Fruit fly (Drosophila melanogaster) whole organism, wandering third instar larva: Measurements from ENCODE around the gene CG32756.
"Not testable (repeated sequence)": the region's sequence is repeated elsewhere in the genome, so short reads cannot be mapped to it uniquely, and the experiment has no call there.

Source experiments
- Abd-B ChIP-seq: fragments of >200 bp; optimal IDR thresholded peaks from 2 replicates; lab custom pipeline; 2017; ENCODE audit warnings: missing biosample characterization, missing genetic modification characterization
- CG32264 ChIP-seq: fragments of 200-800 bp; sonication (Bioruptor generic); optimal IDR thresholded peaks from 2 replicates; lab custom pipeline; 2016; ENCODE audit warnings: missing biosample characterization, missing genetic modification characterization
- CG9705 ChIP-seq: fragments of 200-800 bp; sonication (Bioruptor generic); optimal IDR thresholded peaks from 2 replicates; lab custom pipeline; 2018; ENCODE audit warnings: missing biosample characterization, mild to moderate bottlenecking, missing genetic modification characterization
- CrebA ChIP-seq: fragments of 200-800 bp; sonication (Bioruptor generic); optimal IDR thresholded peaks from 2 replicates; lab custom pipeline; 2016; ENCODE audit warnings: missing biosample characterization, mild to moderate bottlenecking, missing genetic modification characterization, borderline replicate concordance
- Dfd ChIP-seq: fragments of >200 bp; optimal IDR thresholded peaks from 2 replicates; lab custom pipeline; 2017; ENCODE audit warnings: missing biosample characterization, missing genetic modification characterization
- Dif ChIP-seq: fragments of 200-275, 200-300 bp; sonication (Bioruptor generic); optimal IDR thresholded peaks from 2 replicates; lab custom pipeline; 2018; ENCODE audit warnings: missing biosample characterization, missing genetic modification characterization; ENCODE audit not compliant: partially characterized antibody
- GATAd ChIP-seq: sonication (Bioruptor generic); optimal IDR thresholded peaks from 2 replicates; lab custom pipeline; 2016; ENCODE audit warnings: missing biosample characterization, missing genetic modification characterization
- HLH106 ChIP-seq: fragments of 200-800 bp; optimal IDR thresholded peaks from 3 replicates; lab custom pipeline; 2019; ENCODE audit warnings: missing biosample characterization, mild to moderate bottlenecking, missing genetic modification characterization, moderate library complexity
- Hnf4 ChIP-seq: fragments of 200-800 bp; sonication (Bioruptor generic); optimal IDR thresholded peaks from 2 replicates; lab custom pipeline; 2016; ENCODE audit warnings: missing biosample characterization, mild to moderate bottlenecking, missing genetic modification characterization
- Hr78 ChIP-seq: fragments of >200 bp; optimal IDR thresholded peaks from 2 replicates; lab custom pipeline; 2017; ENCODE audit warnings: missing biosample characterization, missing genetic modification characterization
- Hr83 ChIP-seq: fragments of 200-300 bp; sonication (Bioruptor generic); optimal IDR thresholded peaks from 2 replicates; lab custom pipeline; 2016; ENCODE audit warnings: missing biosample characterization, mild to moderate bottlenecking, missing genetic modification characterization, moderate library complexity; ENCODE audit not compliant: poor library complexity, severe bottlenecking
- Jra ChIP-seq: sonication (Bioruptor generic); optimal IDR thresholded peaks from 2 replicates; lab custom pipeline; 2016; ENCODE audit warnings: missing biosample characterization, missing genetic modification characterization
- Mio ChIP-seq: sonication (Bioruptor generic); optimal IDR thresholded peaks from 2 replicates; lab custom pipeline; 2016; ENCODE audit warnings: missing biosample characterization, missing genetic modification characterization
- Myc ChIP-seq: fragments of >200 bp; optimal IDR thresholded peaks from 2 replicates; lab custom pipeline; 2017
- N ChIP-seq: fragments of >200 bp; optimal IDR thresholded peaks from 2 replicates; lab custom pipeline; 2018; ENCODE audit warnings: missing biosample characterization, missing external identifiers, missing genetic modification characterization
- OdsH ChIP-seq: fragments of 200-800 bp; sonication (Bioruptor generic); optimal IDR thresholded peaks from 2 replicates; lab custom pipeline; 2016; ENCODE audit warnings: missing biosample characterization, mild to moderate bottlenecking, missing genetic modification characterization
- Rel ChIP-seq, 2 experiments: fragments of 200-800 bp; sonication (Bioruptor generic) in 1 of 2; optimal IDR thresholded peaks; 2 replicates in 1 of 2; 3 replicates in 1 of 2; lab custom pipeline; 2016 to 2019; ENCODE audit warnings: mild to moderate bottlenecking in 2 of 2, missing biosample characterization in 2 of 2, missing genetic modification characterization in 2 of 2, moderate library complexity in 1 of 2
- Sp1 ChIP-seq: fragments of 200-800 bp; sonication (Bioruptor generic); optimal IDR thresholded peaks from 3 replicates; lab custom pipeline; 2019; ENCODE audit warnings: missing biosample characterization, mild to moderate bottlenecking, missing genetic modification characterization, moderate library complexity
- Vsx2 ChIP-seq: fragments of 200-300, 225-300 bp; sonication (Bioruptor generic); optimal IDR thresholded peaks from 2 replicates; lab custom pipeline; 2018; ENCODE audit warnings: missing biosample characterization, missing genetic modification characterization; ENCODE audit not compliant: partially characterized antibody
- br ChIP-seq: fragments of 200-800 bp; sonication (Bioruptor generic); optimal IDR thresholded peaks from 2 replicates; lab custom pipeline; 2016; ENCODE audit warnings: missing biosample characterization, missing genetic modification characterization
- brk ChIP-seq: fragments of 200-800 bp; sonication (Bioruptor generic); optimal IDR thresholded peaks from 2 replicates; lab custom pipeline; 2016; ENCODE audit warnings: missing biosample characterization, mild to moderate bottlenecking, missing genetic modification characterization
- dl ChIP-seq, 2 experiments: fragments of 175-275, 200-275 bp in 1 of 2; fragments of 200-275 bp in 1 of 2; sonication (Bioruptor generic); optimal IDR thresholded peaks; lab custom pipeline; 2018; ENCODE audit warnings: mild to moderate bottlenecking in 2 of 2, missing biosample characterization in 2 of 2, missing genetic modification characterization in 2 of 2, moderate library complexity in 2 of 2; ENCODE audit not compliant: partially characterized antibody in 2 of 2, insufficient read depth in 1 of 2
- dmrt93B ChIP-seq: fragments of 200-800 bp; sonication (Bioruptor generic); optimal IDR thresholded peaks from 2 replicates; lab custom pipeline; 2018; ENCODE audit warnings: missing biosample characterization, mild to moderate bottlenecking, missing genetic modification characterization
- dsf ChIP-seq: sonication (Bioruptor generic); optimal IDR thresholded peaks from 2 replicates; lab custom pipeline; 2016; ENCODE audit warnings: missing biosample characterization, missing genetic modification characterization, borderline replicate concordance
- ey ChIP-seq: fragments of 200-800 bp; sonication (Bioruptor generic); optimal IDR thresholded peaks from 2 replicates; lab custom pipeline; 2016; ENCODE audit warnings: missing biosample characterization, missing genetic modification characterization
- foxo ChIP-seq, 2 experiments: fragments of 200-800 bp; sonication (Bioruptor generic); optimal IDR thresholded peaks; 2 replicates in 1 of 2; 3 replicates in 1 of 2; lab custom pipeline; 2016 to 2017; ENCODE audit warnings: missing biosample characterization in 2 of 2, missing genetic modification characterization in 2 of 2
- fru ChIP-seq: fragments of 200-800 bp; sonication (Bioruptor generic); optimal IDR thresholded peaks from 3 replicates; lab custom pipeline; 2016; ENCODE audit warnings: missing biosample characterization, mild to moderate bottlenecking, missing genetic modification characterization
- h ChIP-seq: fragments of 200-800 bp; sonication (Bioruptor generic); optimal IDR thresholded peaks from 3 replicates; lab custom pipeline; 2016; ENCODE audit warnings: missing biosample characterization, mild to moderate bottlenecking, missing genetic modification characterization
- jim ChIP-seq: fragments of 175-275, 200-325 bp; sonication (Bioruptor generic); optimal IDR thresholded peaks from 2 replicates; lab custom pipeline; 2016; ENCODE audit warnings: missing biosample characterization, mild to moderate bottlenecking, missing genetic modification characterization
- lola ChIP-seq: fragments of >200 bp; optimal IDR thresholded peaks from 2 replicates; lab custom pipeline; 2017; ENCODE audit warnings: missing biosample characterization, missing genetic modification characterization
- pan ChIP-seq: fragments of >200 bp; optimal IDR thresholded peaks from 2 replicates; lab custom pipeline; 2017
- psq ChIP-seq: fragments of 200-800 bp; sonication (Bioruptor generic); optimal IDR thresholded peaks from 3 replicates; lab custom pipeline; 2017; ENCODE audit warnings: missing biosample characterization, mild to moderate bottlenecking, missing genetic modification characterization, moderate library complexity
- rgr ChIP-seq: fragments of 200-800 bp; sonication (Bioruptor generic); optimal IDR thresholded peaks from 3 replicates; lab custom pipeline; 2016; ENCODE audit warnings: missing biosample characterization, mild to moderate bottlenecking, missing genetic modification characterization
- sage ChIP-seq: fragments of 200-800 bp; sonication (Bioruptor generic); optimal IDR thresholded peaks from 2 replicates; lab custom pipeline; 2016; ENCODE audit warnings: missing biosample characterization, mild to moderate bottlenecking, missing genetic modification characterization
- sv ChIP-seq: fragments of 200-800 bp; sonication (Bioruptor generic); optimal IDR thresholded peaks from 3 replicates; lab custom pipeline; 2016; ENCODE audit warnings: missing biosample characterization, missing genetic modification characterization
- tai ChIP-seq: sonication (Bioruptor generic); optimal IDR thresholded peaks from 2 replicates; lab custom pipeline; 2016; ENCODE audit warnings: missing biosample characterization, missing genetic modification characterization
- usp ChIP-seq: fragments of >200 bp; optimal IDR thresholded peaks from 2 replicates; lab custom pipeline; 2017; ENCODE audit warnings: missing biosample characterization, missing genetic modification characterization
- woc ChIP-seq: sonication (Bioruptor generic); optimal IDR thresholded peaks from 2 replicates; lab custom pipeline; 2016; ENCODE audit warnings: missing biosample characterization, mild to moderate bottlenecking, missing genetic modification characterization

The CG32756 gene

DNA sequence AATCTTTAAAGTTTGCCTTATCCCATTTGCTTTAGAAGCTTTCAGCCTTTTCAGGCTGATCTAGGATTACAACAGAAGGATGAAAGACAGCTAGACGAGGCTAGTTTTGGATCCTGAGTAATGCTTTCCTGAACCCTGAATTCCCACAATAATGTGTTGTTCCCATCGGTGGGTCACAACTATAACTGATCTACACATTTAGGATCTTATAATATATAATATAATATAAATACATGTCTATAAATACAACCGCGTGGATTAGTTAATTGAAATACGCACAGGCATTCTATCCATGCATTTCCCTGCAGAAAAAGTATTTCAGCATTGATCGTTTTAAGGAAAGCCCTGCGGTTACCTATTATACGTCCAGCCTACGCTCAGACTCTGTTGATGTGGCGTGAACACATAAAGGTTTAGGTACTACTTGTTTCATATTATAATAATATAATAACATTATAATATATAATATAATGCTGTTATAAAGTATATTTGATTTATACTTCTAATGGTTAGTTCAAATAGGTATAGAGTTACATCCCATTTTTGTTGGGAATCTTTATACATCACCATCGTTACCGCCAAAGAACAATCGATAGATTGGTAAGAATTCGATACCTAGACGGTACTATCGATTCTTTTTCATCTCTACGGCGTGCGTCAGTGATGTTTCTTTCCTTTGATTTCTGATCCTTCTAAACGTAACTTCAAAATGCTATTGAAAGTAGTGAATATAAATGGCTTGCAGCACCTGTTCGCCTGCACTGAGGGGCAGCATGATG lies at the start of gene CG32756:
Gene CG32756, plus strand, starts transcription at position 631 of the 779 bp plus-strand sequence.
- not testable (repeated sequence) for TF ChIP-seq Mio; dsf; OdsH (GFP tag; lab: Kevin White, UChicago)

DNA sequence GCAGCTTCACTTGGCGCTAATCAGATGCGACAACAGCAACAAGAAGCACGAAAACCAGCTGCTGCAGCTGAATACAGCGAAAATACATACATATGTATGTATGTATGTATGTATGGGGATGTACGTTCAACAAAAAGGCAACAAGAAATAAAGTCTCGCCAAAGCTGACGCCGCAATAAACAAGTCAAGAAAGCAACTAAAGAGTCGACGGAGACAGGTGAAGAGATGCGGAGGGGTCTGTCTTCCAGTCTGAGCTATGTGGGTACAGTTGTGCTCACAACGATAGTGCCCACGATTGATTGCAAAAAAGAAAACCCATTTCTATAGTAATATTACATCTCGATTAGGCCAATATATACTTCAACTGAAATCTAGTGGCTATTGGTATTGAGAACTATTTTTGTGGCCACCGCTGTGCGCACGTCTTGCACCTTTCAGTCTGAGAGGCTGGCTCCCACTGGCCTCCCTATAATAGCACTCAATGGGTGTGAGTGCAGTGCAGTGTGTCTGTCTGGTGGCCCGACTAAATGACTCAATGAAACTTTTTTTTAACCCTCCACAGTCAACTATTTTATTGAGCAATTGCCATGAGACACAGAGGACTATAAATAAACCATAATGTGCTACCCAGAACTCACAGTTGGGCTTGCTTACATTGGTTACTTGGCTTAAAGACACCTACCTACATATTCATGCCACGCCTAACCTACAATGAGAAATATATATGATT lies 49.5 kb upstream of the CG32756 start:
- TF ChIP-seq h (GFP tag; lab: Kevin White, UChicago) (peak; percentile 97), Hr78 (GFP tag; lab: Kevin White, UChicago) (no peak), CrebA (GFP tag; lab: Kevin White, UChicago) (peak; percentile 75), rgr (GFP tag; lab: Kevin White, UChicago) (peak; percentile 95), ey (GFP tag; lab: Kevin White, UChicago) (peak; percentile 97), sage (peak; percentile 92), Sp1 (GFP tag; lab: Kevin White, UChicago) (peak; percentile 96), Hnf4 (GFP tag; lab: Kevin White, UChicago) (peak; percentile 98), CG9705 (GFP tag; lab: Kevin White, UChicago) (peak; percentile 89), woc (GFP tag; lab: Kevin White, UChicago) (peak; percentile 97), foxo (GFP tag; optimal IDR thresholded peaks at IDR 0.05; lab: Kevin White, UChicago) (peak; percentile 76 to 95), Myc (no peak), usp (GFP tag; lab: Kevin White, UChicago) (no peak), fru (peak; percentile 95), Vsx2 (no peak), lola (GFP tag; lab: Kevin White, UChicago) (no peak), Hr83 (GFP tag; lab: Kevin White, UChicago) (peak; percentile 93), Mio (peak; percentile 84), dl (GFP tag; optimal IDR thresholded peaks at IDR 0.05; lab: Kevin White, UChicago; ENCODE audit: insufficient read depth in 1 of 2, partially characterized antibody in 2 of 2) (no peak), Dfd (GFP tag; lab: Kevin White, UChicago) (no peak), dsf (peak; percentile 78), Abd-B (no peak), pan (no peak), OdsH (GFP tag; lab: Kevin White, UChicago) (peak; percentile 94), Jra (GFP tag; lab: Kevin White, UChicago) (peak; percentile 93), psq (GFP tag; lab: Kevin White, UChicago) (peak; percentile 92), Dif (no peak), jim (GFP tag; lab: Kevin White, UChicago) (peak; percentile 81), GATAd (GFP tag; lab: Kevin White, UChicago) (peak; percentile 84), N (GFP tag; lab: Kevin White, UChicago) (no peak), CG32264 (GFP tag; lab: Kevin White, UChicago) (peak; percentile 91), sv (GFP tag; lab: Kevin White, UChicago) (peak; percentile 81), br (GFP tag; lab: Kevin White, UChicago) (peak; percentile 97), brk (GFP tag; lab: Kevin White, UChicago) (peak; percentile 87), HLH106 (tag; lab: Kevin White, UChicago) (peak; percentile 94), tai (GFP tag; lab: Kevin White, UChicago) (peak; percentile 96), dmrt93B (GFP tag; lab: Kevin White, UChicago) (peak; percentile 93), Rel (GFP tag; optimal IDR thresholded peaks at IDR 0.05; lab: Kevin White, UChicago) (peak; percentile 48), Rel (tag; optimal IDR thresholded peaks at IDR 0.05; lab: Kevin White, UChicago) (peak; percentile 79)
